Worm (Caenorhabditis elegans) whole organism, young adult: ENCODE data around the gene T19D12.6.
"Not testable (repeated sequence)": the region's sequence is repeated elsewhere in the genome, so short reads cannot be mapped to it uniquely, and the experiment has no call there.

Source experiments
- F22D6.2 ChIP-seq: sonication (generic microtip); optimal IDR thresholded peaks from 2 replicates; lab custom pipeline; 2016; ENCODE audit warnings: mild to moderate bottlenecking, missing genetic modification characterization, missing compliant biosample characterization
- F33H1.4 ChIP-seq: fragments of 200-800 bp; sonication (Bioruptor generic); IDR thresholded peaks from 2 replicates; pipeline ENCODE4 v1.3.6; 2022; ENCODE audit warnings: missing genetic modification reagents, missing genetic modification characterization, missing compliant biosample characterization
- F49E8.2 ChIP-seq: sonication (generic microtip); optimal IDR thresholded peaks from 3 replicates; lab custom pipeline; 2017; ENCODE audit warnings: missing genetic modification characterization, mild to moderate bottlenecking, missing compliant biosample characterization, antibody characterized with exemption, moderate library complexity; ENCODE audit not compliant: insufficient read depth
- F57A8.1 ChIP-seq: fragments of 200-800 bp; sonication (Bioruptor generic); optimal IDR thresholded peaks from 2 replicates; lab custom pipeline; 2018; ENCODE audit warnings: mild to moderate bottlenecking, missing genetic modification characterization, moderate library complexity, missing compliant biosample characterization
- T26A5.8 ChIP-seq: sonication (generic microtip); optimal IDR thresholded peaks from 2 replicates; lab custom pipeline; 2016; ENCODE audit warnings: missing genetic modification characterization, missing compliant biosample characterization
- Y79H2A.3 ChIP-seq: fragments of 200-800 bp; sonication (Bioruptor generic); conservative IDR thresholded peaks from 2 replicates; pipeline ENCODE4 v1.3.6; 2022; ENCODE audit warnings: missing genetic modification reagents, missing genetic modification characterization, missing compliant biosample characterization
- akir-1 ChIP-seq: fragments of 200-800 bp; sonication (Bioruptor generic); optimal IDR thresholded peaks from 2 replicates; lab custom pipeline; 2018; ENCODE audit warnings: mild to moderate bottlenecking, missing genetic modification characterization, moderate library complexity, missing compliant biosample characterization
- ama-1 ChIP-seq, 3 experiments: fragments of 150-350 bp in 1 of 3; sonication (generic microtip) in 2 of 3; optimal IDR thresholded peaks; 2 replicates each; lab custom pipeline; 2014 to 2018; ENCODE audit warnings: missing biosample characterization in 2 of 3, missing genetic modification characterization in 2 of 3, missing genetic modification reagents in 2 of 3
- aptf-2 ChIP-seq: fragments of 200-800 bp; sonication (Bioruptor generic); conservative IDR thresholded peaks from 2 replicates; pipeline ENCODE4 v1.3.6; 2022; ENCODE audit warnings: missing genetic modification reagents, missing genetic modification characterization, missing compliant biosample characterization
- attf-3 ChIP-seq: fragments of 200-800 bp; sonication (Bioruptor generic); conservative IDR thresholded peaks from 2 replicates; pipeline ENCODE4 v1.3.6; 2022; ENCODE audit warnings: missing genetic modification reagents, missing genetic modification characterization, missing compliant biosample characterization
- bed-1 ChIP-seq: fragments of 200-800 bp; sonication (Bioruptor generic); IDR thresholded peaks from 2 replicates; pipeline ENCODE4 v1.3.6; 2022; ENCODE audit warnings: missing genetic modification reagents, missing genetic modification characterization, missing compliant biosample characterization
- ccch-3 ChIP-seq: fragments of 200-800 bp; sonication (Bioruptor generic); optimal IDR thresholded peaks from 2 replicates; lab custom pipeline; 2018; ENCODE audit warnings: mild to moderate bottlenecking, missing genetic modification characterization, missing compliant biosample characterization
- cebp-2 ChIP-seq: fragments of 200-800 bp; sonication (Bioruptor generic); IDR thresholded peaks from 2 replicates; pipeline ENCODE4 v1.3.6; 2022; ENCODE audit warnings: missing genetic modification characterization, missing compliant biosample characterization
- dpff-1 ChIP-seq: sonication (generic microtip); optimal IDR thresholded peaks from 2 replicates; lab custom pipeline; 2017; ENCODE audit warnings: mild to moderate bottlenecking, missing genetic modification characterization, missing compliant biosample characterization
- efl-1 ChIP-seq: fragments of 150-350 bp; optimal IDR thresholded peaks from 2 replicates; lab custom pipeline; 2014; ENCODE audit warnings: missing biosample characterization, missing genetic modification reagents, missing genetic modification characterization
- egl-44 ChIP-seq: fragments of 200-800 bp; sonication (Bioruptor generic); IDR thresholded peaks from 2 replicates; pipeline ENCODE4 v1.3.6; 2022; ENCODE audit warnings: missing genetic modification reagents, missing genetic modification characterization, missing compliant biosample characterization
- fkh-3 ChIP-seq: sonication (generic microtip); optimal IDR thresholded peaks from 2 replicates; lab custom pipeline; 2016; ENCODE audit warnings: mild to moderate bottlenecking, missing genetic modification characterization, missing compliant biosample characterization
- hlh-26 ChIP-seq: fragments of 200-800 bp; sonication (Bioruptor generic); conservative IDR thresholded peaks from 2 replicates; pipeline ENCODE4 v1.3.6; 2022; ENCODE audit warnings: missing genetic modification reagents, missing genetic modification characterization, missing compliant biosample characterization
- hsf-1 ChIP-seq: fragments of 200-800 bp; sonication (Bioruptor generic); IDR thresholded peaks from 2 replicates; pipeline ENCODE4 v1.3.6; 2022; ENCODE audit warnings: missing genetic modification reagents, missing genetic modification characterization, missing compliant biosample characterization
- lin-40 ChIP-seq: sonication (generic microtip); optimal IDR thresholded peaks from 2 replicates; lab custom pipeline; 2016; ENCODE audit warnings: missing genetic modification characterization, mild to moderate bottlenecking, missing compliant biosample characterization, missing genotype, missing genetic modification reagents
- mcd-1 ChIP-seq: fragments of 200-800 bp; sonication (Bioruptor generic); IDR thresholded peaks from 2 replicates; pipeline ENCODE4 v1.3.6; 2022; ENCODE audit warnings: missing genetic modification reagents, missing genetic modification characterization, missing compliant biosample characterization
- mel-28 ChIP-seq: sonication (generic microtip); optimal IDR thresholded peaks from 2 replicates; lab custom pipeline; 2016; ENCODE audit warnings: borderline replicate concordance, mild to moderate bottlenecking, missing genetic modification characterization, missing compliant biosample characterization
- nfya-2 ChIP-seq: fragments of 200-800 bp; sonication (Bioruptor generic); IDR thresholded peaks from 2 replicates; pipeline ENCODE4 v1.3.6; 2022; ENCODE audit warnings: missing genetic modification reagents, missing genetic modification characterization, missing compliant biosample characterization
- nhr-179 ChIP-seq: sonication (generic microtip); optimal IDR thresholded peaks from 2 replicates; lab custom pipeline; 2016; ENCODE audit warnings: mild to moderate bottlenecking, missing genetic modification characterization, missing compliant biosample characterization
- nhr-80 ChIP-seq: sonication (generic microtip); optimal IDR thresholded peaks from 2 replicates; lab custom pipeline; 2016; ENCODE audit warnings: missing genetic modification characterization, missing compliant biosample characterization
- repo-1 ChIP-seq: sonication (generic microtip); optimal IDR thresholded peaks from 2 replicates; lab custom pipeline; 2017; ENCODE audit warnings: mild to moderate bottlenecking, missing genetic modification characterization, missing compliant biosample characterization
- rpc-1 ChIP-seq, 2 experiments: fragments of 150-350 bp in 1 of 2; sonication (generic microtip) in 1 of 2; optimal IDR thresholded peaks; 2 replicates each; lab custom pipeline; 2014 to 2018; ENCODE audit warnings: missing biosample characterization in 1 of 2, missing genetic modification characterization in 1 of 2, missing genetic modification reagents in 1 of 2, missing genotype in 1 of 2
- sea-2 ChIP-seq: fragments of 200-800 bp; sonication (Bioruptor generic); IDR thresholded peaks from 2 replicates; pipeline ENCODE4 v1.3.6; 2022; ENCODE audit warnings: missing genetic modification characterization, missing compliant biosample characterization
- somi-1 ChIP-seq: fragments of 200-800 bp; sonication (Bioruptor generic); optimal IDR thresholded peaks from 2 replicates; lab custom pipeline; 2018; ENCODE audit warnings: mild to moderate bottlenecking, missing genetic modification characterization, missing compliant biosample characterization
- unc-130 ChIP-seq: sonication (generic microtip); optimal IDR thresholded peaks from 2 replicates; lab custom pipeline; 2016; ENCODE audit warnings: missing genetic modification reagents, missing genetic modification characterization, missing compliant biosample characterization
- unc-62 ChIP-seq: fragments of 150-350 bp; optimal IDR thresholded peaks from 2 replicates; lab custom pipeline; 2014; ENCODE audit warnings: missing biosample characterization, missing genetic modification reagents, missing genetic modification characterization
- ztf-22 ChIP-seq: fragments of 200-800 bp; sonication (Bioruptor generic); optimal IDR thresholded peaks from 2 replicates; lab custom pipeline; 2018; ENCODE audit warnings: mild to moderate bottlenecking, missing genetic modification characterization, moderate library complexity, missing compliant biosample characterization
- ztf-26 ChIP-seq: sonication (generic microtip); optimal IDR thresholded peaks from 2 replicates; lab custom pipeline; 2017; ENCODE audit warnings: missing genetic modification characterization, missing compliant biosample characterization

Gene T19D12.6

ce11 chrII:6631995-6632394, 10.9 kb downstream of the T19D12.6 start:
- TF ChIP-seq ztf-22 (no peak), unc-130 (GFP tag; lab: Kevin White, UChicago) (no peak), hsf-1 (GFP tag; lab: Robert Waterston, UW) (no peak), akir-1 (GFP tag; lab: Kevin White, UChicago) (no peak), F22D6.2 (tag; lab: Kevin White, UChicago) (no peak), mcd-1 (no peak), Y79H2A.3 (GFP tag; lab: Robert Waterston, UW) (no peak), hlh-26 (no peak), egl-44 (GFP tag; lab: Robert Waterston, UW) (no peak), bed-1 (GFP tag; lab: Robert Waterston, UW) (no peak), ama-1 (optimal IDR thresholded peaks at IDR 0.05; lab: Kevin White, UChicago) (no peak), ama-1 (GFP tag; optimal IDR thresholded peaks at IDR 0.05; lab: Kevin White, UChicago) (no peak), somi-1 (no peak), aptf-2 (GFP tag; lab: Robert Waterston, UW) (no peak), sea-2 (GFP tag; lab: Robert Waterston, UW) (no peak), nhr-179 (tag; lab: Kevin White, UChicago) (no peak), lin-40 (tag; lab: Kevin White, UChicago) (no peak), repo-1 (tag; lab: Kevin White, UChicago) (no peak), nfya-2 (GFP tag; lab: Robert Waterston, UW) (no peak), rpc-1 (optimal IDR thresholded peaks at IDR 0.05; lab: Kevin White, UChicago) (no peak), rpc-1 (tag; optimal IDR thresholded peaks at IDR 0.05; lab: Kevin White, UChicago) (no peak)

- TF ChIP-seq repo-1 (tag; lab: Kevin White, UChicago) (no peak), ccch-3 (no peak), nhr-80 (tag; lab: Kevin White, UChicago) (peak; percentile 11), mel-28 (tag; lab: Kevin White, UChicago) (no peak)
These were observed 12.1 kb downstream of the T19D12.6 start, which contains the start of gene T19D12.4 for ce11 chrII:6630811-6631210. T19D12.4 (plus strand) TSS chrII:6631105.

- peak; percentile 88 for TF ChIP-seq unc-62
- no peak for TF ChIP-seq dpff-1 (tag; lab: Kevin White, UChicago)
- peak; percentile 1 for TF ChIP-seq nhr-80 (tag; lab: Kevin White, UChicago)
These were observed 13.1 kb downstream of the T19D12.6 start for ce11 chrII:6629775-6630174.

- TF ChIP-seq nhr-80 (tag; lab: Kevin White, UChicago) = peak; percentile 28
- TF ChIP-seq attf-3 = no peak
These were observed 14.5 kb downstream of the T19D12.6 start for ce11 chrII:6628397-6628796.

- not testable (repeated sequence) for TF ChIP-seq mcd-1; ztf-26 (tag; lab: Kevin White, UChicago); rpc-1 (optimal IDR thresholded peaks at IDR 0.05; lab: Kevin White, UChicago); rpc-1 (tag; optimal IDR thresholded peaks at IDR 0.05; lab: Kevin White, UChicago)
These were observed 15.7 kb downstream of the T19D12.6 start, which contains the start of the genes F54H5.5 and F54H5.2 for ce11 chrII:6627182-6627581. F54H5.5 (minus strand) TSS chrII:6627282. F54H5.2 (plus strand) TSS chrII:6627484.

- TF ChIP-seq nhr-80 (tag; lab: Kevin White, UChicago) (peak; percentile 0), fkh-3 (tag; lab: Kevin White, UChicago) (no peak)
These were observed 17.6 kb downstream of the T19D12.6 start, which contains the start of gene F54H5.14 for ce11 chrII:6625302-6625701. F54H5.14 (minus strand) TSS chrII:6625402.

- TF ChIP-seq F49E8.2 = no peak
- no peak for TF ChIP-seq F33H1.4 (GFP tag; lab: Robert Waterston, UW)
- no peak for TF ChIP-seq cebp-2
- TF ChIP-seq ccch-3 = no peak
- no peak for TF ChIP-seq unc-62
- TF ChIP-seq F57A8.1 (GFP tag; lab: Kevin White, UChicago) = no peak
- TF ChIP-seq T26A5.8 (tag; lab: Kevin White, UChicago) = no peak
- TF ChIP-seq efl-1 (GFP tag; lab: Kevin White, UChicago) = no peak
- no peak for TF ChIP-seq dpff-1 (tag; lab: Kevin White, UChicago)
These were observed 21.0 kb downstream of the T19D12.6 start, which contains the start of gene F54H5.3 for ce11 chrII:6621886-6622285. F54H5.3 (plus strand) TSS chrII:6622186.
